Fruit fly (Drosophila melanogaster) whole organism, embryonic: ENCODE data around the gene CG1824.

Experiments used
- Atf-2 ChIP-seq: fragments of 200-800 bp; sonication (Bioruptor generic); optimal IDR thresholded peaks from 2 replicates; lab custom pipeline; 2016; ENCODE audit warnings: missing biosample characterization, missing genetic modification characterization
- CG10267 ChIP-seq: fragments of 200-800 bp; sonication (Bioruptor generic); optimal IDR thresholded peaks from 2 replicates; lab custom pipeline; 2018; ENCODE audit warnings: missing biosample characterization, mild to moderate bottlenecking, missing genetic modification characterization, moderate library complexity
- CG10543 ChIP-seq: fragments of 200-800 bp; sonication (Bioruptor generic); optimal IDR thresholded peaks from 3 replicates; lab custom pipeline; 2017; ENCODE audit warnings: missing biosample characterization, mild to moderate bottlenecking, missing genetic modification characterization, moderate library complexity
- CG11085 ChIP-seq: fragments of 200-800 bp; sonication (Bioruptor generic); IDR thresholded peaks from 2 replicates; pipeline ENCODE4 v1.3.6; 2022; ENCODE audit warnings: missing biosample characterization, missing genetic modification characterization
- CG12391 ChIP-seq: fragments of 200-800 bp; sonication (Bioruptor generic); optimal IDR thresholded peaks from 3 replicates; lab custom pipeline; 2018; ENCODE audit warnings: missing biosample characterization, mild to moderate bottlenecking, missing genetic modification characterization, moderate library complexity
- CG12659 ChIP-seq: fragments of 200-800 bp; sonication (Bioruptor generic); optimal IDR thresholded peaks from 3 replicates; lab custom pipeline; 2017; ENCODE audit warnings: mild to moderate bottlenecking, missing biosample characterization, missing genetic modification reagents, missing genetic modification characterization
- CG15601 ChIP-seq: fragments of 200-800 bp; sonication (Bioruptor generic); optimal IDR thresholded peaks from 3 replicates; lab custom pipeline; 2019; ENCODE audit warnings: missing biosample characterization, mild to moderate bottlenecking, missing genetic modification characterization, moderate library complexity
- CG17385 ChIP-seq: fragments of 200-800 bp; sonication (Bioruptor generic); optimal IDR thresholded peaks from 3 replicates; lab custom pipeline; 2018; ENCODE audit warnings: missing biosample characterization, mild to moderate bottlenecking, missing genetic modification characterization
- CG1792 ChIP-seq: fragments of 200-800 bp; sonication (Bioruptor generic); optimal IDR thresholded peaks from 2 replicates; lab custom pipeline; 2016; ENCODE audit warnings: missing biosample characterization, missing genetic modification characterization
- CG18262 ChIP-seq: fragments of 200-800 bp; optimal IDR thresholded peaks from 3 replicates; lab custom pipeline; 2019; ENCODE audit warnings: missing biosample characterization, mild to moderate bottlenecking, missing genetic modification characterization, moderate library complexity
- CG18599 ChIP-seq: fragments of 200-800 bp; sonication (Bioruptor generic); optimal IDR thresholded peaks from 3 replicates; lab custom pipeline; 2017; ENCODE audit warnings: missing biosample characterization, missing genetic modification characterization, mild to moderate bottlenecking, moderate library complexity, missing genetic modification reagents
- CG32767 ChIP-seq: fragments of 200-800 bp; sonication (Bioruptor generic); IDR thresholded peaks from 2 replicates; pipeline ENCODE4 v1.3.6; 2022; ENCODE audit warnings: missing biosample characterization, missing genetic modification characterization
- CG34376 ChIP-seq: fragments of 200-800 bp; sonication (Bioruptor generic); optimal IDR thresholded peaks from 2 replicates; lab custom pipeline; 2018; ENCODE audit warnings: missing biosample characterization, mild to moderate bottlenecking, missing genetic modification characterization
- CG3838 ChIP-seq: fragments of 200-800 bp; sonication (Bioruptor generic); optimal IDR thresholded peaks from 3 replicates; lab custom pipeline; 2016; ENCODE audit warnings: missing biosample characterization, missing genetic modification characterization
- CG3847 ChIP-seq: fragments of 200-800 bp; sonication (Bioruptor generic); IDR thresholded peaks from 2 replicates; pipeline ENCODE4 v1.3.6; 2022; ENCODE audit warnings: missing biosample characterization, missing genetic modification characterization
- CG4328 ChIP-seq: fragments of 200-800 bp; sonication (Bioruptor generic); optimal IDR thresholded peaks from 3 replicates; lab custom pipeline; 2017; ENCODE audit warnings: missing biosample characterization, missing genetic modification reagents, missing genetic modification characterization
- CG4730 ChIP-seq: fragments of 200-800 bp; sonication (Bioruptor generic); IDR thresholded peaks from 2 replicates; pipeline ENCODE4 v1.3.6; 2022; ENCODE audit warnings: missing biosample characterization, missing genetic modification characterization
- CG7556 ChIP-seq: fragments of 200-800 bp; sonication (Bioruptor generic); optimal IDR thresholded peaks from 2 replicates; lab custom pipeline; 2017; ENCODE audit warnings: missing biosample characterization, mild to moderate bottlenecking, missing genetic modification characterization
- CG8388 ChIP-seq: fragments of 200-800 bp; sonication (Bioruptor generic); optimal IDR thresholded peaks from 2 replicates; lab custom pipeline; 2019; ENCODE audit warnings: missing biosample characterization, mild to moderate bottlenecking, missing genetic modification characterization, moderate library complexity
- CG9437 ChIP-seq: fragments of 200-800 bp; sonication (Bioruptor generic); optimal IDR thresholded peaks from 2 replicates; lab custom pipeline; 2018; ENCODE audit warnings: missing biosample characterization, mild to moderate bottlenecking, missing genetic modification characterization
- CG9609 ChIP-seq: fragments of 200-800 bp; sonication (Bioruptor generic); optimal IDR thresholded peaks from 3 replicates; lab custom pipeline; 2016; ENCODE audit warnings: missing biosample characterization, missing genetic modification characterization
- Dbx ChIP-seq: fragments of 200-800 bp; sonication (Bioruptor generic); IDR thresholded peaks from 3 replicates; pipeline ENCODE4 v1.3.6; 2022; ENCODE audit warnings: missing biosample characterization, missing genetic modification characterization
- Dip3 ChIP-seq: fragments of 200-800 bp; sonication (Bioruptor generic); optimal IDR thresholded peaks from 3 replicates; lab custom pipeline; 2016; ENCODE audit warnings: missing biosample characterization, missing genetic modification characterization
- Ets65A ChIP-seq: fragments of 200-800 bp; sonication (Bioruptor generic); peaks from one replicate; lab custom pipeline; 2016; ENCODE audit warnings: missing biosample characterization, missing genetic modification characterization
- Fer1 ChIP-seq: fragments of 200-800 bp; sonication (Bioruptor generic); optimal IDR thresholded peaks from 2 replicates; lab custom pipeline; 2017; ENCODE audit warnings: missing biosample characterization, mild to moderate bottlenecking, missing genetic modification characterization
- Fer3 ChIP-seq: fragments of 200-800 bp; sonication (Bioruptor generic); optimal IDR thresholded peaks from 2 replicates; lab custom pipeline; 2018; ENCODE audit warnings: missing biosample characterization, mild to moderate bottlenecking, missing genetic modification characterization, moderate library complexity
- HHEX ChIP-seq: fragments of 200-800 bp; sonication (Bioruptor generic); optimal IDR thresholded peaks from 3 replicates; lab custom pipeline; 2017; ENCODE audit warnings: missing biosample characterization, mild to moderate bottlenecking, missing genetic modification characterization, missing genetic modification reagents
- Hand ChIP-seq: fragments of 200-800 bp; sonication (Bioruptor generic); optimal IDR thresholded peaks from 2 replicates; lab custom pipeline; 2017; ENCODE audit warnings: mild to moderate bottlenecking, missing biosample characterization, missing genetic modification reagents, missing genetic modification characterization
- Hr51 ChIP-seq, 2 experiments: fragments of 200-800 bp; sonication (Bioruptor generic); optimal IDR thresholded peaks; 2 replicates in 1 of 2; 3 replicates in 1 of 2; lab custom pipeline; 2016 to 2018; ENCODE audit warnings: missing biosample characterization in 2 of 2, missing genetic modification characterization in 2 of 2, mild to moderate bottlenecking in 1 of 2, moderate library complexity in 1 of 2
- Meics ChIP-seq: fragments of 200-800 bp; sonication (Bioruptor generic); optimal IDR thresholded peaks from 2 replicates; lab custom pipeline; 2017; ENCODE audit warnings: missing biosample characterization, mild to moderate bottlenecking, missing genetic modification characterization
- Nf-YC ChIP-seq: fragments of 200-800 bp; optimal IDR thresholded peaks from 3 replicates; lab custom pipeline; 2019; ENCODE audit warnings: missing biosample characterization, mild to moderate bottlenecking, missing genetic modification characterization, moderate library complexity
- NfI ChIP-seq: fragments of 200-800 bp; sonication (Bioruptor generic); optimal IDR thresholded peaks from 3 replicates; lab custom pipeline; 2018; ENCODE audit warnings: missing biosample characterization, mild to moderate bottlenecking, missing genetic modification characterization, moderate library complexity
- Poxn ChIP-seq: fragments of 200-800 bp; sonication (Bioruptor generic); IDR thresholded peaks from 2 replicates; pipeline ENCODE4 v1.3.6; 2022; ENCODE audit warnings: missing biosample characterization, missing genetic modification characterization
- Tbp ChIP-seq: fragments of >200 bp; optimal IDR thresholded peaks from 2 replicates; lab custom pipeline; 2018; ENCODE audit warnings: missing biosample characterization, missing genetic modification characterization
- Trl ChIP-seq, 3 experiments: fragments of >200 bp in 2 of 3; fragments of 200-800 bp in 1 of 3; sonication (Bioruptor generic) in 1 of 3; optimal IDR thresholded peaks; 2 replicates in 1 of 3; 3 replicates in 2 of 3; lab custom pipeline; 2016 to 2017; ENCODE audit warnings: missing biosample characterization in 1 of 3, missing genetic modification characterization in 1 of 3
- Xbp1 ChIP-seq: fragments of 200-800 bp; sonication (Bioruptor generic); optimal IDR thresholded peaks from 3 replicates; lab custom pipeline; 2016; ENCODE audit warnings: missing biosample characterization, mild to moderate bottlenecking, missing genetic modification characterization
- dmrt99B ChIP-seq: fragments of 200-800 bp; sonication (Bioruptor generic); optimal IDR thresholded peaks from 2 replicates; lab custom pipeline; 2018; ENCODE audit warnings: missing biosample characterization, mild to moderate bottlenecking, missing genetic modification characterization, moderate library complexity
- ewg ChIP-seq: fragments of 200-800 bp; sonication (Bioruptor generic); optimal IDR thresholded peaks from 3 replicates; lab custom pipeline; 2017; ENCODE audit warnings: mild to moderate bottlenecking, missing biosample characterization, missing genetic modification reagents, missing genetic modification characterization
- grau ChIP-seq: fragments of 200-800 bp; optimal IDR thresholded peaks from 3 replicates; lab custom pipeline; 2019; ENCODE audit warnings: missing biosample characterization, mild to moderate bottlenecking, missing genetic modification characterization, moderate library complexity
- hth ChIP-seq: fragments of >200 bp; optimal IDR thresholded peaks from 2 replicates; lab custom pipeline; 2017; ENCODE audit warnings: inconsistent platforms
- lola ChIP-seq, 3 experiments: fragments of >200 bp in 2 of 3; fragments of 200-800 bp in 1 of 3; sonication (Bioruptor generic) in 1 of 3; optimal IDR thresholded peaks; 2 replicates each; lab custom pipeline; 2017 to 2019; ENCODE audit warnings: missing biosample characterization in 3 of 3, missing genetic modification characterization in 3 of 3, mild to moderate bottlenecking in 1 of 3, moderate library complexity in 1 of 3
- nom ChIP-seq: fragments of 200-800 bp; sonication (Bioruptor generic); optimal IDR thresholded peaks from 2 replicates; lab custom pipeline; 2017; ENCODE audit warnings: missing biosample characterization, missing genetic modification characterization, mild to moderate bottlenecking, moderate library complexity, missing genetic modification reagents
- psq ChIP-seq: fragments of 200-800 bp; sonication (Bioruptor generic); optimal IDR thresholded peaks from 2 replicates; lab custom pipeline; 2017; ENCODE audit warnings: missing biosample characterization, missing genetic modification characterization
- sisA ChIP-seq: fragments of 200-800 bp; sonication (Bioruptor generic); IDR thresholded peaks from 2 replicates; pipeline ENCODE4 v1.3.6; 2022; ENCODE audit warnings: missing biosample characterization, missing genetic modification characterization
- slou ChIP-seq: fragments of 200-800 bp; sonication (Bioruptor generic); optimal IDR thresholded peaks from 3 replicates; lab custom pipeline; 2016; ENCODE audit warnings: missing biosample characterization, missing genetic modification characterization
- sug ChIP-seq: fragments of 200-800 bp; optimal IDR thresholded peaks from 2 replicates; lab custom pipeline; 2019; ENCODE audit warnings: missing biosample characterization, mild to moderate bottlenecking, missing genetic modification characterization, moderate library complexity
- tgo ChIP-seq: fragments of 200-800 bp; sonication (Bioruptor generic); IDR thresholded peaks from 3 replicates; pipeline ENCODE4 v1.3.6; 2022; ENCODE audit warnings: missing biosample characterization, missing genetic modification characterization
- tin ChIP-seq: fragments of 200-800 bp; sonication (Bioruptor generic); optimal IDR thresholded peaks from 3 replicates; lab custom pipeline; 2016; ENCODE audit warnings: missing biosample characterization, missing genetic modification characterization
- tll ChIP-seq, 2 experiments: fragments of 200-800 bp in 1 of 2; fragments of >200 bp in 1 of 2; sonication (Bioruptor generic) in 1 of 2; optimal IDR thresholded peaks; 2 replicates each; lab custom pipeline; 2017 to 2019; ENCODE audit warnings: missing biosample characterization in 2 of 2, missing genetic modification characterization in 2 of 2, mild to moderate bottlenecking in 1 of 2, moderate library complexity in 1 of 2
- zfh2 ChIP-seq: fragments of 200-800 bp; sonication (Bioruptor generic); optimal IDR thresholded peaks from 2 replicates; lab custom pipeline; 2016; ENCODE audit warnings: missing biosample characterization, missing genetic modification characterization

The CG1824 gene

dm6 chrX:12547657-12548056 lies 47.8 kb downstream of the CG1824 start (continued):
- TF ChIP-seq CG3838 (GFP tag; lab: Kevin White, UChicago) (no peak), CG3847 (GFP tag; lab: Robert Waterston, UW) (peak; percentile 41), Poxn (GFP tag; lab: Robert Waterston, UW) (no peak), grau (tag; lab: Kevin White, UChicago) (peak; percentile 46), CG10543 (GFP tag; lab: Kevin White, UChicago) (peak; percentile 23), CG12391 (tag; lab: Kevin White, UChicago) (no peak), sug (tag; lab: Kevin White, UChicago) (peak; percentile 34), CG4328 (GFP tag; lab: Kevin White, UChicago) (peak; percentile 38), CG8388 (GFP tag; lab: Kevin White, UChicago) (peak; percentile 100), tin (GFP tag; lab: Kevin White, UChicago) (no peak), sisA (peak; percentile 53), CG1792 (GFP tag; lab: Kevin White, UChicago) (no peak), lola (GFP tag; optimal IDR thresholded peaks at IDR 0.05; lab: Kevin White, UChicago) (no peak), CG10267 (tag; lab: Kevin White, UChicago) (peak; percentile 29), slou (GFP tag; lab: Kevin White, UChicago) (no peak), Hr51 (GFP tag; optimal IDR thresholded peaks at IDR 0.05; lab: Kevin White, UChicago) (peak in 1 of 2 experiments; percentile 21), CG18262 (tag; lab: Kevin White, UChicago) (peak; percentile 12), dmrt99B (tag; lab: Kevin White, UChicago) (peak; percentile 57), nom (GFP tag; lab: Kevin White, UChicago) (no peak), CG34376 (GFP tag; lab: Kevin White, UChicago) (peak; percentile 25), Meics (GFP tag; lab: Kevin White, UChicago) (peak; percentile 26), hth (lab: Kevin White, UChicago) (no peak), CG17385 (GFP tag; lab: Kevin White, UChicago) (peak; percentile 46), CG32767 (GFP tag; lab: Robert Waterston, UW) (0 out of 2 replicates have a peak, but pooled peaks have one; percentile 28), Nf-YC (tag; lab: Kevin White, UChicago) (peak; percentile 32), CG11085 (no peak), ewg (GFP tag; lab: Kevin White, UChicago) (peak; percentile 94), zfh2 (GFP tag; lab: Kevin White, UChicago) (peak; percentile 21), CG9437 (GFP tag; lab: Kevin White, UChicago) (no peak), CG9609 (GFP tag; lab: Kevin White, UChicago) (peak; percentile 6), Trl (optimal IDR thresholded peaks at IDR 0.05; lab: Kevin White, UChicago) (peak; percentile 2 to 24), Trl (GFP tag; optimal IDR thresholded peaks at IDR 0.05; lab: Kevin White, UChicago) (no peak), HHEX (peak; percentile 14), Ets65A (GFP tag; lab: Kevin White, UChicago) (peak; percentile 89), CG12659 (GFP tag; lab: Kevin White, UChicago) (peak; percentile 10), CG7556 (GFP tag; lab: Kevin White, UChicago) (peak; percentile 38), CG15601 (tag; lab: Kevin White, UChicago) (peak; percentile 8), tll (GFP tag; optimal IDR thresholded peaks at IDR 0.05; lab: Kevin White, UChicago) (no peak), Dbx (GFP tag; lab: Robert Waterston, UW) (no peak), Atf-2 (no peak), Fer1 (peak; percentile 29), tgo (GFP tag; lab: Robert Waterston, UW) (no peak), Fer3 (tag; lab: Kevin White, UChicago) (peak; percentile 37), Hand (GFP tag; lab: Kevin White, UChicago) (peak; percentile 42), CG18599 (GFP tag; lab: Kevin White, UChicago) (peak; percentile 51), CG4730 (GFP tag; lab: Robert Waterston, UW) (no peak; the same call in 1 of the 2 replicates), Tbp (GFP tag; lab: Kevin White, UChicago) (no peak), psq (GFP tag; lab: Kevin White, UChicago) (no peak), Xbp1 (GFP tag; lab: Kevin White, UChicago) (peak; percentile 30), NfI (GFP tag; lab: Kevin White, UChicago) (peak; percentile 47), Dip3 (GFP tag; lab: Kevin White, UChicago) (peak; percentile 23)
